Worm (Caenorhabditis elegans): ENCODE results near the gene fan-1.
A peak's percentile ranks its signal among the peaks of the same experiment; 100 is the strongest.

DNA sequence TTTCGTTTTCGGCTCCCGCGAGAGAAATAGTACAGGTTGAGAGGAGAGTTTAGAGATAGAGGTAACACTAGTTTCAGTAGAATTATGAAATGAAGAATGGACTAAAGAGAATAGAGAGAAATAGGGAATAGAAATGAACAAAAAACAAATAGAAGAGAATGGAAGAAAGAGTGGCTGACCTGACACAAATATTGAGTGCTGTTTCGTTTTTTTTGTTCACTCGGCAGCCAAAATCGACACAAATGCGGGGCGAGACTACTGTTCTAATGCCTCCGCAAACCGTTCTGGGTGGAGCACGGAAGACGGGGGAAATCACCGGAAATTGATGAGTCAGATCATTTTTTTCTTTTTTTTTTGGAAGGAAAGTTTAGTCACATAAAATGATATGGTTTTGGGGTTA, 24.2 kb downstream of the fan-1 start:
- no peak for TF ChIP-seq nhr-111 (GFP tag; optimal IDR thresholded peaks at IDR 0.05)
- TF ChIP-seq unc-62 (GFP tag; optimal IDR thresholded peaks at IDR 0.05 in 1 of 2): no peak
- TF ChIP-seq unc-62 (tag; optimal IDR thresholded peaks at IDR 0.05): no peak
- TF ChIP-seq mep-1 (tag; optimal IDR thresholded peaks at IDR 0.05): no peak
- TF ChIP-seq R02D3.7 (tag; optimal IDR thresholded peaks at IDR 0.05): no peak
- peak; percentile 10 for TF ChIP-seq nhr-28 (tag; optimal IDR thresholded peaks at IDR 0.05)
- TF ChIP-seq ceh-28 (tag; optimal IDR thresholded peaks at IDR 0.05): no peak
- no peak for TF ChIP-seq ceh-82 (tag; optimal IDR thresholded peaks at IDR 0.05)
- TF ChIP-seq F37D6.2 (tag; optimal IDR thresholded peaks at IDR 0.05): no peak
- TF ChIP-seq unc-39 (tag; optimal IDR thresholded peaks at IDR 0.05): no peak
- no peak for TF ChIP-seq hmg-1.1 (GFP tag; IDR thresholded peaks at IDR 0.05)
- TF ChIP-seq hlh-11 (tag; optimal IDR thresholded peaks at IDR 0.05): no peak
- no peak for TF ChIP-seq dpl-1 (GFP tag; optimal IDR thresholded peaks at IDR 0.05)

Data from whole organism, L4 larva.